Worm (Caenorhabditis elegans): Measurements from ENCODE around the gene srh-116.

DNA sequence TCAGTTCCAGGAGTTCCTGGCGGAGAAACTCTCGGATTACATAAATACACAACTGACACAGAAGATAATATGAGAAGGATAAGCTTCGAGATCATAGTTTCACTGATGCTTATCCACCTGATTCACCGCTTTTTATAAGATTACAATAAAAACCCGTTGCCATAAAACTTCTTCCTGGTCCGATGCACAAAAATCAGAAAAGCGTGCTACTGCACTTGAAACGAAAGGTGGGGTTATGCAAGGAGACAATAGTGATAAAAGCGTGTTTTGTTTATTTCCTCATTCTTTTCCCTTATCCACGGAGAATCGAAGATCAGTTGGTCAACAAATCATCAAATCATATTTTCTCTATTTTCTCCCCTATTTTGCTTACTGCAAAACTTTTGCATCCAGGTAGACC, 12.4 kb downstream of the srh-116 start, which contains the start of gene Y68A4B.3:
- TF ChIP-seq fkh-10 (GFP tag; optimal IDR thresholded peaks at IDR 0.05) (no peak), lsy-2 (tag; optimal IDR thresholded peaks at IDR 0.05) (no peak), unc-62 (GFP tag; optimal IDR thresholded peaks at IDR 0.05 in 1 of 2) (no peak), unc-62 (tag; optimal IDR thresholded peaks at IDR 0.05) (no peak), cey-2 (tag; optimal IDR thresholded peaks at IDR 0.05; ENCODE audit: borderline replicate concordance, insufficient read depth) (no peak), daf-12 (tag; optimal IDR thresholded peaks at IDR 0.05) (no peak), mep-1 (tag; optimal IDR thresholded peaks at IDR 0.05) (no peak), nhr-11 (tag; optimal IDR thresholded peaks at IDR 0.05) (no peak)

Data from whole organism, L4 larva.